Fruit fly (Drosophila melanogaster) whole organism, wandering third instar larva: ENCODE data around the gene rdx.

Source experiments
- Abd-B ChIP-seq: fragments of >200 bp; optimal IDR thresholded peaks from 2 replicates; lab custom pipeline; 2017; ENCODE audit warnings: missing biosample characterization, missing genetic modification characterization
- CG32264 ChIP-seq: fragments of 200-800 bp; sonication (Bioruptor generic); optimal IDR thresholded peaks from 2 replicates; lab custom pipeline; 2016; ENCODE audit warnings: missing biosample characterization, missing genetic modification characterization
- CG9705 ChIP-seq: fragments of 200-800 bp; sonication (Bioruptor generic); optimal IDR thresholded peaks from 2 replicates; lab custom pipeline; 2018; ENCODE audit warnings: missing biosample characterization, mild to moderate bottlenecking, missing genetic modification characterization
- CrebA ChIP-seq: fragments of 200-800 bp; sonication (Bioruptor generic); optimal IDR thresholded peaks from 2 replicates; lab custom pipeline; 2016; ENCODE audit warnings: missing biosample characterization, mild to moderate bottlenecking, missing genetic modification characterization, borderline replicate concordance
- Dfd ChIP-seq: fragments of >200 bp; optimal IDR thresholded peaks from 2 replicates; lab custom pipeline; 2017; ENCODE audit warnings: missing biosample characterization, missing genetic modification characterization
- Dif ChIP-seq: fragments of 200-275, 200-300 bp; sonication (Bioruptor generic); optimal IDR thresholded peaks from 2 replicates; lab custom pipeline; 2018; ENCODE audit warnings: missing biosample characterization, missing genetic modification characterization; ENCODE audit not compliant: partially characterized antibody
- GATAd ChIP-seq: sonication (Bioruptor generic); optimal IDR thresholded peaks from 2 replicates; lab custom pipeline; 2016; ENCODE audit warnings: missing biosample characterization, missing genetic modification characterization
- HLH106 ChIP-seq: fragments of 200-800 bp; optimal IDR thresholded peaks from 3 replicates; lab custom pipeline; 2019; ENCODE audit warnings: missing biosample characterization, mild to moderate bottlenecking, missing genetic modification characterization, moderate library complexity
- Hnf4 ChIP-seq: fragments of 200-800 bp; sonication (Bioruptor generic); optimal IDR thresholded peaks from 2 replicates; lab custom pipeline; 2016; ENCODE audit warnings: missing biosample characterization, mild to moderate bottlenecking, missing genetic modification characterization
- Hr78 ChIP-seq: fragments of >200 bp; optimal IDR thresholded peaks from 2 replicates; lab custom pipeline; 2017; ENCODE audit warnings: missing biosample characterization, missing genetic modification characterization
- Hr83 ChIP-seq: fragments of 200-300 bp; sonication (Bioruptor generic); optimal IDR thresholded peaks from 2 replicates; lab custom pipeline; 2016; ENCODE audit warnings: missing biosample characterization, mild to moderate bottlenecking, missing genetic modification characterization, moderate library complexity; ENCODE audit not compliant: poor library complexity, severe bottlenecking
- Jra ChIP-seq: sonication (Bioruptor generic); optimal IDR thresholded peaks from 2 replicates; lab custom pipeline; 2016; ENCODE audit warnings: missing biosample characterization, missing genetic modification characterization
- Mio ChIP-seq: sonication (Bioruptor generic); optimal IDR thresholded peaks from 2 replicates; lab custom pipeline; 2016; ENCODE audit warnings: missing biosample characterization, missing genetic modification characterization
- Myc ChIP-seq: fragments of >200 bp; optimal IDR thresholded peaks from 2 replicates; lab custom pipeline; 2017
- N ChIP-seq: fragments of >200 bp; optimal IDR thresholded peaks from 2 replicates; lab custom pipeline; 2018; ENCODE audit warnings: missing biosample characterization, missing external identifiers, missing genetic modification characterization
- OdsH ChIP-seq: fragments of 200-800 bp; sonication (Bioruptor generic); optimal IDR thresholded peaks from 2 replicates; lab custom pipeline; 2016; ENCODE audit warnings: missing biosample characterization, mild to moderate bottlenecking, missing genetic modification characterization
- Rel ChIP-seq, 2 experiments: fragments of 200-800 bp; sonication (Bioruptor generic) in 1 of 2; optimal IDR thresholded peaks; 2 replicates in 1 of 2; 3 replicates in 1 of 2; lab custom pipeline; 2016 to 2019; ENCODE audit warnings: mild to moderate bottlenecking in 2 of 2, missing biosample characterization in 2 of 2, missing genetic modification characterization in 2 of 2, moderate library complexity in 1 of 2
- Sp1 ChIP-seq: fragments of 200-800 bp; sonication (Bioruptor generic); optimal IDR thresholded peaks from 3 replicates; lab custom pipeline; 2019; ENCODE audit warnings: missing biosample characterization, mild to moderate bottlenecking, missing genetic modification characterization, moderate library complexity
- Vsx2 ChIP-seq: fragments of 200-300, 225-300 bp; sonication (Bioruptor generic); optimal IDR thresholded peaks from 2 replicates; lab custom pipeline; 2018; ENCODE audit warnings: missing biosample characterization, missing genetic modification characterization; ENCODE audit not compliant: partially characterized antibody
- br ChIP-seq: fragments of 200-800 bp; sonication (Bioruptor generic); optimal IDR thresholded peaks from 2 replicates; lab custom pipeline; 2016; ENCODE audit warnings: missing biosample characterization, missing genetic modification characterization
- brk ChIP-seq: fragments of 200-800 bp; sonication (Bioruptor generic); optimal IDR thresholded peaks from 2 replicates; lab custom pipeline; 2016; ENCODE audit warnings: missing biosample characterization, mild to moderate bottlenecking, missing genetic modification characterization
- dl ChIP-seq, 2 experiments: fragments of 175-275, 200-275 bp in 1 of 2; fragments of 200-275 bp in 1 of 2; sonication (Bioruptor generic); optimal IDR thresholded peaks; lab custom pipeline; 2018; ENCODE audit warnings: mild to moderate bottlenecking in 2 of 2, missing biosample characterization in 2 of 2, missing genetic modification characterization in 2 of 2, moderate library complexity in 2 of 2; ENCODE audit not compliant: partially characterized antibody in 2 of 2, insufficient read depth in 1 of 2
- dmrt93B ChIP-seq: fragments of 200-800 bp; sonication (Bioruptor generic); optimal IDR thresholded peaks from 2 replicates; lab custom pipeline; 2018; ENCODE audit warnings: missing biosample characterization, mild to moderate bottlenecking, missing genetic modification characterization
- dsf ChIP-seq: sonication (Bioruptor generic); optimal IDR thresholded peaks from 2 replicates; lab custom pipeline; 2016; ENCODE audit warnings: missing biosample characterization, missing genetic modification characterization, borderline replicate concordance
- ey ChIP-seq: fragments of 200-800 bp; sonication (Bioruptor generic); optimal IDR thresholded peaks from 2 replicates; lab custom pipeline; 2016; ENCODE audit warnings: missing biosample characterization, missing genetic modification characterization
- foxo ChIP-seq, 2 experiments: fragments of 200-800 bp; sonication (Bioruptor generic); optimal IDR thresholded peaks; 2 replicates in 1 of 2; 3 replicates in 1 of 2; lab custom pipeline; 2016 to 2017; ENCODE audit warnings: missing biosample characterization in 2 of 2, missing genetic modification characterization in 2 of 2
- fru ChIP-seq: fragments of 200-800 bp; sonication (Bioruptor generic); optimal IDR thresholded peaks from 3 replicates; lab custom pipeline; 2016; ENCODE audit warnings: missing biosample characterization, mild to moderate bottlenecking, missing genetic modification characterization
- h ChIP-seq: fragments of 200-800 bp; sonication (Bioruptor generic); optimal IDR thresholded peaks from 3 replicates; lab custom pipeline; 2016; ENCODE audit warnings: missing biosample characterization, mild to moderate bottlenecking, missing genetic modification characterization
- jim ChIP-seq: fragments of 175-275, 200-325 bp; sonication (Bioruptor generic); optimal IDR thresholded peaks from 2 replicates; lab custom pipeline; 2016; ENCODE audit warnings: missing biosample characterization, mild to moderate bottlenecking, missing genetic modification characterization
- lola ChIP-seq: fragments of >200 bp; optimal IDR thresholded peaks from 2 replicates; lab custom pipeline; 2017; ENCODE audit warnings: missing biosample characterization, missing genetic modification characterization
- pan ChIP-seq: fragments of >200 bp; optimal IDR thresholded peaks from 2 replicates; lab custom pipeline; 2017
- psq ChIP-seq: fragments of 200-800 bp; sonication (Bioruptor generic); optimal IDR thresholded peaks from 3 replicates; lab custom pipeline; 2017; ENCODE audit warnings: missing biosample characterization, mild to moderate bottlenecking, missing genetic modification characterization, moderate library complexity
- rgr ChIP-seq: fragments of 200-800 bp; sonication (Bioruptor generic); optimal IDR thresholded peaks from 3 replicates; lab custom pipeline; 2016; ENCODE audit warnings: missing biosample characterization, mild to moderate bottlenecking, missing genetic modification characterization
- sage ChIP-seq: fragments of 200-800 bp; sonication (Bioruptor generic); optimal IDR thresholded peaks from 2 replicates; lab custom pipeline; 2016; ENCODE audit warnings: missing biosample characterization, mild to moderate bottlenecking, missing genetic modification characterization
- sv ChIP-seq: fragments of 200-800 bp; sonication (Bioruptor generic); optimal IDR thresholded peaks from 3 replicates; lab custom pipeline; 2016; ENCODE audit warnings: missing biosample characterization, missing genetic modification characterization
- tai ChIP-seq: sonication (Bioruptor generic); optimal IDR thresholded peaks from 2 replicates; lab custom pipeline; 2016; ENCODE audit warnings: missing biosample characterization, missing genetic modification characterization
- usp ChIP-seq: fragments of >200 bp; optimal IDR thresholded peaks from 2 replicates; lab custom pipeline; 2017; ENCODE audit warnings: missing biosample characterization, missing genetic modification characterization
- woc ChIP-seq: sonication (Bioruptor generic); optimal IDR thresholded peaks from 2 replicates; lab custom pipeline; 2016; ENCODE audit warnings: missing biosample characterization, mild to moderate bottlenecking, missing genetic modification characterization

The rdx gene

dm6 chr3R:14041647-14042046, 9.8 kb upstream of the rdx start:
- no peak for TF ChIP-seq dsf (GFP tag; lab: Kevin White, UChicago)
- no peak for TF ChIP-seq Jra (GFP tag; lab: Kevin White, UChicago)
- TF ChIP-seq usp (GFP tag; lab: Kevin White, UChicago), result no peak
- no peak for TF ChIP-seq Dfd (GFP tag; lab: Kevin White, UChicago)
- no peak for TF ChIP-seq Dif (GFP tag; lab: Kevin White, UChicago)
- no peak for TF ChIP-seq N
- no peak for TF ChIP-seq dl (GFP tag; optimal IDR thresholded peaks at IDR 0.05; lab: Kevin White, UChicago; ENCODE audit: insufficient read depth in 1 of 2, partially characterized antibody in 2 of 2)
- TF ChIP-seq dmrt93B (GFP tag; lab: Kevin White, UChicago), result no peak
- TF ChIP-seq HLH106 (tag; lab: Kevin White, UChicago), result no peak
- no peak for TF ChIP-seq Hnf4 (GFP tag; lab: Kevin White, UChicago)

DNA sequence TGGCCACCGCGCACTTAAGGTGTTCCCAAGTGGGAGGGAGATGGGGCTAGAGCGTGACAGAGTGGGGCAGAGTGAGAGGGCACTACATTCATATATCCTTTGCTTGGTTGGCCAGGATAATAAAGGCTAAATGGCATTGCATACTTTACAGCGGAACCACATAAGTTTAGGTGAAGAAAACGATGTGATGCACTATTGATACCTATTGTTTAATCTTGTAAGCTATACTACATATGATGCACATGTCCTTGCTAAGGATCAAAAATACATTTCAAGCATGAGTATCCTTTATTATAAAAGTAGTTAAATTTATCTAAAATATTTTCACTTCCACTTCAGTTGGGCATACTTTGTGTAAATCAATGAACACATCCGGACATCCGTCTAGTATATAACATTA, 9.2 kb upstream of the rdx start:
- TF ChIP-seq h (peak; percentile 4), HLH106 (tag; lab: Kevin White, UChicago) (peak; percentile 29), br (GFP tag; lab: Kevin White, UChicago) (no peak)

DNA sequence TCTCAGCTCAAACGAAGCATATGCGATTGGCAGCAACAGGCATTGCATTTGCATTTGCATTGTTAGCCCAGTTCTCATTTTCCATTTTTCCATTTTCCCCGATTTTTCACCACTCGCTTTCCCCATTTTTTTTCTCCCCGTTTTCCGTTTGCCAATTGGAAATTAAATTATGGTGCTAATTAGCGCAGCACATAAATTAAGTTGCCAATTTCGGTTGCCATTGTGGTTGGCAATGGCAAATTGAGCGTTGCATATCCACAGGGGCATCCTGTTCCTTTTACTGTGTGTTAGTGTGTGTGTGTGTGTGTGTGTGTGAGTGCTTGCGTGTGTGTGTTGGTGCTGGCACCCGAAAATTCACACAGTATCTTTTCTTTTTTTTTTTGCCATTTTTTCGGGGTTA, 5.5 kb upstream of the rdx start:
- TF ChIP-seq Vsx2 (GFP tag; lab: Kevin White, UChicago) (no peak), Jra (GFP tag; lab: Kevin White, UChicago) (no peak), N (no peak), h (no peak), Dfd (GFP tag; lab: Kevin White, UChicago) (no peak), HLH106 (tag; lab: Kevin White, UChicago) (no peak), lola (GFP tag; lab: Kevin White, UChicago) (no peak), Dif (GFP tag; lab: Kevin White, UChicago) (no peak), CrebA (GFP tag; lab: Kevin White, UChicago) (no peak), usp (GFP tag; lab: Kevin White, UChicago) (no peak), CG9705 (GFP tag; lab: Kevin White, UChicago) (no peak)

DNA sequence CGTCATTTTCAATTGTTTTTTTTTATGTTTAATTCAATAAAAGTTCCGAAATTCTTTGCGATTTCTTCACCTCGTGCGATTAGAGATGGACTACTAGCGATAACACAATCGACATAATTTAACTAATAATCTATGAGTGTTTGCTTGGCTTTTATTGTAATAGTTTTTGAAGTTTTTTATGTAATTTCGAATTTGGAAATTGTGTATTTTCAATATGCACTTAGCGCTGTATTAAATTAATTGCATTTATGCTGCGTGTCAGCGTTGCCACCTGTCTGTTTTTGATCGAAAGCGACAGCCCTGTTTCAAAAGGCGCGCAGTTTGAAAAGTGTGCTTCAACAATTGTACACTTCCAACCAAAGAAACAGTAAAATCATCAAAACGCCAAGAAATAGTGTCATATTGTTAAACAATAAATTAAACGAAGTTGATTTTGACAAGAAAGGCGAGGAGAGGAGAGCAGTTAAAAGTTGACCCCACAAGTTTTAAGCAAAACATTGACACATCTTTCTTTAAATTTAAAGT, 4.1 kb upstream of the rdx start, which contains the start of gene CG9922:
TSS of gene CG9922 (minus strand) at position 475 of the 525 bp plus-strand sequence.
- no peak for TF ChIP-seq dsf (GFP tag; lab: Kevin White, UChicago)
- no peak for TF ChIP-seq CrebA (GFP tag; lab: Kevin White, UChicago)
- TF ChIP-seq ey, result peak; percentile 37
- TF ChIP-seq sv (GFP tag; lab: Kevin White, UChicago), result no peak
- no peak for TF ChIP-seq Abd-B (GFP tag; lab: Kevin White, UChicago)
- TF ChIP-seq GATAd (GFP tag; lab: Kevin White, UChicago), result no peak
- peak; percentile 35 for TF ChIP-seq Sp1 (GFP tag; lab: Kevin White, UChicago)
- TF ChIP-seq jim (GFP tag; lab: Kevin White, UChicago), result no peak
- TF ChIP-seq dmrt93B (GFP tag; lab: Kevin White, UChicago), result no peak
- no peak for TF ChIP-seq lola (GFP tag; lab: Kevin White, UChicago)
- TF ChIP-seq CG9705 (GFP tag; lab: Kevin White, UChicago), result peak; percentile 42
- peak; percentile 56 for TF ChIP-seq Hnf4 (GFP tag; lab: Kevin White, UChicago)
- TF ChIP-seq tai, result peak; percentile 65
- no peak for TF ChIP-seq pan (lab: Kevin White, UChicago)
- TF ChIP-seq foxo (GFP tag; optimal IDR thresholded peaks at IDR 0.05; lab: Kevin White, UChicago), result peak in 1 of 2 experiments; percentile 61
- TF ChIP-seq Vsx2 (GFP tag; lab: Kevin White, UChicago), result peak; percentile 8
- peak; percentile 40 for TF ChIP-seq rgr (GFP tag; lab: Kevin White, UChicago)
- peak; percentile 40 for TF ChIP-seq fru
- TF ChIP-seq woc (GFP tag; lab: Kevin White, UChicago), result no peak
- no peak for TF ChIP-seq Mio (GFP tag; lab: Kevin White, UChicago)
- TF ChIP-seq brk (GFP tag; lab: Kevin White, UChicago), result peak; percentile 56
- no peak for TF ChIP-seq Dfd (GFP tag; lab: Kevin White, UChicago)
- no peak for TF ChIP-seq sage (GFP tag; lab: Kevin White, UChicago)
- no peak for TF ChIP-seq Rel (GFP tag; optimal IDR thresholded peaks at IDR 0.05; lab: Kevin White, UChicago)
- peak; percentile 30 for TF ChIP-seq Rel (tag; optimal IDR thresholded peaks at IDR 0.05; lab: Kevin White, UChicago)
- no peak for TF ChIP-seq CG32264
- TF ChIP-seq HLH106 (tag; lab: Kevin White, UChicago), result peak; percentile 42
- no peak for TF ChIP-seq N
- no peak for TF ChIP-seq Hr78 (GFP tag; lab: Kevin White, UChicago)
- peak; percentile 58 for TF ChIP-seq Hr83 (GFP tag; lab: Kevin White, UChicago)
- peak; percentile 24 for TF ChIP-seq Myc (lab: Kevin White, UChicago)
- no peak for TF ChIP-seq Dif (GFP tag; lab: Kevin White, UChicago)
- TF ChIP-seq usp (GFP tag; lab: Kevin White, UChicago), result no peak
- peak; percentile 50 for TF ChIP-seq OdsH (GFP tag; lab: Kevin White, UChicago)
- TF ChIP-seq psq (GFP tag; lab: Kevin White, UChicago), result peak; percentile 5
- peak; percentile 44 for TF ChIP-seq br (GFP tag; lab: Kevin White, UChicago)
- peak; percentile 35 for TF ChIP-seq Jra (GFP tag; lab: Kevin White, UChicago)
- no peak for TF ChIP-seq dl (GFP tag; optimal IDR thresholded peaks at IDR 0.05; lab: Kevin White, UChicago; ENCODE audit: insufficient read depth in 1 of 2, partially characterized antibody in 2 of 2)
- TF ChIP-seq h, result peak; percentile 52
